Fruit fly (Drosophila melanogaster) whole organism: ENCODE measurements around the gene CG32373.

Experiments used
- CG8478 ChIP-seq: fragments of >200 bp; optimal IDR thresholded peaks from 2 replicates; lab custom pipeline; 2018; ENCODE audit warnings: inconsistent platforms
- Dll ChIP-seq: fragments of >200 bp; optimal IDR thresholded peaks from 2 replicates; lab custom pipeline; 2017
- EcR ChIP-seq, 2 experiments: fragments of >200 bp; optimal IDR thresholded peaks; 2 replicates each; lab custom pipeline; 2017; ENCODE audit warnings: missing biosample characterization in 2 of 2, missing genetic modification characterization in 2 of 2, missing genetic modification reagents in 2 of 2
- psq ChIP-seq: fragments of >200 bp; optimal IDR thresholded peaks from 2 replicates; lab custom pipeline; 2017
- usp ChIP-seq: fragments of >200 bp; optimal IDR thresholded peaks from 2 replicates; lab custom pipeline; 2017; ENCODE audit warnings: missing biosample characterization, missing genetic modification characterization, mixed read lengths

- TF ChIP-seq usp (GFP tag; lab: Kevin White, UChicago) (no peak), CG8478 (lab: Kevin White, UChicago) (no peak), Dll (lab: Kevin White, UChicago) (no peak), EcR (GFP tag; optimal IDR thresholded peaks at IDR 0.05; lab: Kevin White, UChicago) (no peak), psq (lab: Kevin White, UChicago) (no peak)
Observed at dm6 chr3L:7601122-7601841, 49.1 kb upstream of the CG32373 start.
